Worm (Caenorhabditis elegans) whole organism, dauer: ENCODE data around the gene nhr-199.

Source experiments
- unc-62 ChIP-seq: sonication (generic microtip); optimal IDR thresholded peaks from 2 replicates; lab custom pipeline; 2017; ENCODE audit warnings: missing biosample characterization, missing genetic modification reagents, missing genetic modification characterization

Gene nhr-199

ce11 chrV:15661003-15661402 lies 38.7 kb downstream of the nhr-199 start:
- TF ChIP-seq unc-62 (GFP tag; lab: Kevin White, UChicago), result no peak

ce11 chrV:15658262-15659060 lies 41.2 kb downstream of the nhr-199 start:
- TF ChIP-seq unc-62 (GFP tag; lab: Kevin White, UChicago), result no peak

ce11 chrV:15654124-15654523 lies 45.6 kb downstream of the nhr-199 start, which contains the start of gene F53E4.2:
Gene F53E4.2, plus strand, starts transcription at chrV:15654424.
- TF ChIP-seq unc-62 (GFP tag; lab: Kevin White, UChicago), result no peak

ce11 chrV:15652147-15652546 lies 47.6 kb downstream of the nhr-199 start:
- no peak for TF ChIP-seq unc-62 (GFP tag; lab: Kevin White, UChicago)

- no peak for TF ChIP-seq unc-62 (GFP tag; lab: Kevin White, UChicago)
Measured at ce11 chrV:15650167-15650566, 49.5 kb downstream of the nhr-199 start, which contains the start of gene sru-42. Gene sru-42, plus strand, starts transcription at chrV:15650467.
